Worm (Caenorhabditis elegans) whole organism, L2 larva: ENCODE data around the gene lag-2.

Experiments
- F13H6.1 ChIP-seq: sonication (generic microtip); optimal IDR thresholded peaks from 2 replicates; lab custom pipeline; 2016; ENCODE audit warnings: missing genetic modification characterization, missing compliant biosample characterization
- R02D3.7 ChIP-seq: fragments of 150-350 bp; optimal IDR thresholded peaks from 2 replicates; lab custom pipeline; 2014; ENCODE audit warnings: missing biosample characterization, missing genetic modification characterization
- ZK546.5 ChIP-seq: sonication (generic microtip); optimal IDR thresholded peaks from 2 replicates; lab custom pipeline; 2017; ENCODE audit warnings: missing biosample characterization, missing genetic modification characterization
- alr-1 ChIP-seq: fragments of 150-350 bp; optimal IDR thresholded peaks from 2 replicates; lab custom pipeline; 2014; ENCODE audit warnings: missing biosample characterization, missing genetic modification characterization
- aly-2 ChIP-seq: fragments of 150-350 bp; optimal IDR thresholded peaks from 2 replicates; lab custom pipeline; 2014; ENCODE audit warnings: missing biosample characterization, missing genetic modification characterization
- ama-1 ChIP-seq: fragments of 150-350 bp; optimal IDR thresholded peaks from 2 replicates; lab custom pipeline; 2018; ENCODE audit warnings: inconsistent platforms
- ceh-16 ChIP-seq: fragments of 150-350 bp; optimal IDR thresholded peaks from 2 replicates; lab custom pipeline; 2014; ENCODE audit warnings: missing biosample characterization, missing genetic modification characterization
- ceh-82 ChIP-seq: fragments of 150-350 bp; optimal IDR thresholded peaks from 2 replicates; lab custom pipeline; 2014; ENCODE audit warnings: missing biosample characterization, missing genetic modification characterization
- crh-2 ChIP-seq: sonication (generic microtip); optimal IDR thresholded peaks from 2 replicates; lab custom pipeline; 2017; ENCODE audit warnings: missing biosample characterization, missing genetic modification characterization
- dmd-4 ChIP-seq: sonication (generic microtip); optimal IDR thresholded peaks from 2 replicates; lab custom pipeline; 2017; ENCODE audit warnings: missing biosample characterization, missing genetic modification characterization
- elt-1 ChIP-seq: fragments of 150-350 bp; optimal IDR thresholded peaks from 2 replicates; lab custom pipeline; 2014; ENCODE audit warnings: missing biosample characterization, missing genetic modification characterization
- elt-3 ChIP-seq: sonication (generic microtip); optimal IDR thresholded peaks from 2 replicates; lab custom pipeline; 2017; ENCODE audit warnings: missing biosample characterization, missing genetic modification characterization
- fos-1 ChIP-seq: fragments of 150-350 bp; optimal IDR thresholded peaks from 2 replicates; lab custom pipeline; 2014; ENCODE audit warnings: missing biosample characterization, missing genetic modification characterization
- gmeb-1 ChIP-seq: fragments of 150-350 bp; optimal IDR thresholded peaks from 2 replicates; lab custom pipeline; 2014; ENCODE audit warnings: missing biosample characterization, missing genetic modification characterization
- lin-11 ChIP-seq: fragments of 150-350 bp; sonication (generic microtip); optimal IDR thresholded peaks from 2 replicates; lab custom pipeline; 2014; ENCODE audit warnings: missing biosample characterization, missing genetic modification characterization, inconsistent platforms, mixed read lengths
- lin-39 ChIP-seq: fragments of 150-350 bp; optimal IDR thresholded peaks from 2 replicates; lab custom pipeline; 2014; ENCODE audit warnings: missing biosample characterization, missing genetic modification reagents, missing genetic modification characterization
- mab-5 ChIP-seq: fragments of 150-350 bp; optimal IDR thresholded peaks from 2 replicates; lab custom pipeline; 2014; ENCODE audit warnings: missing biosample characterization, missing genetic modification characterization
- mbf-1 ChIP-seq: sonication (generic microtip); optimal IDR thresholded peaks from 2 replicates; lab custom pipeline; 2017; ENCODE audit warnings: missing biosample characterization, missing genetic modification characterization
- mdl-1 ChIP-seq, 2 experiments: fragments of 150-350 bp in 1 of 2; sonication (generic microtip) in 1 of 2; optimal IDR thresholded peaks; 2 replicates each; lab custom pipeline; 2017; ENCODE audit warnings: missing biosample characterization in 2 of 2, missing genetic modification characterization in 2 of 2
- nhr-10 ChIP-seq: sonication (generic microtip); optimal IDR thresholded peaks from 2 replicates; lab custom pipeline; 2017; ENCODE audit warnings: missing biosample characterization, missing genetic modification characterization
- nhr-11 ChIP-seq: fragments of 150-350 bp; optimal IDR thresholded peaks from 2 replicates; lab custom pipeline; 2014; ENCODE audit warnings: missing biosample characterization, missing genetic modification characterization
- nhr-12 ChIP-seq: fragments of 150-350 bp; optimal IDR thresholded peaks from 2 replicates; lab custom pipeline; 2014; ENCODE audit warnings: missing biosample characterization, missing genetic modification characterization
- nhr-129 ChIP-seq: fragments of 150-350 bp; optimal IDR thresholded peaks from 2 replicates; lab custom pipeline; 2014; ENCODE audit warnings: missing biosample characterization, missing genetic modification characterization
- nhr-21 ChIP-seq: fragments of 150-350 bp; optimal IDR thresholded peaks from 2 replicates; lab custom pipeline; 2014; ENCODE audit warnings: missing biosample characterization, missing genetic modification characterization
- nhr-237 ChIP-seq: fragments of 150-350 bp; optimal IDR thresholded peaks from 2 replicates; lab custom pipeline; 2014; ENCODE audit warnings: missing biosample characterization, missing genetic modification characterization
- peb-1 ChIP-seq: fragments of 150-350 bp; optimal IDR thresholded peaks from 2 replicates; lab custom pipeline; 2014; ENCODE audit warnings: missing biosample characterization, missing genetic modification characterization
- sem-4 ChIP-seq: fragments of 150-350 bp; optimal IDR thresholded peaks from 2 replicates; lab custom pipeline; 2014; ENCODE audit warnings: missing biosample characterization, missing genetic modification reagents, missing genetic modification characterization
- sma-9 ChIP-seq, 2 experiments: fragments of 150-350 bp in 1 of 2; sonication (generic microtip) in 1 of 2; optimal IDR thresholded peaks; 2 replicates each; lab custom pipeline; 2014 to 2016; ENCODE audit warnings: missing genetic modification characterization in 2 of 2, mild to moderate bottlenecking in 1 of 2, missing biosample characterization in 1 of 2, missing compliant biosample characterization in 1 of 2, missing genetic modification reagents in 1 of 2, moderate library complexity in 1 of 2
- unc-39 ChIP-seq: fragments of 150-350 bp; optimal IDR thresholded peaks from 2 replicates; lab custom pipeline; 2014; ENCODE audit warnings: missing biosample characterization, missing genetic modification characterization
- unc-62 ChIP-seq: fragments of 150-350 bp; optimal IDR thresholded peaks from 2 replicates; lab custom pipeline; 2014; ENCODE audit warnings: missing biosample characterization, missing genetic modification reagents, missing genetic modification characterization
- zag-1 ChIP-seq: fragments of 150-350 bp; optimal IDR thresholded peaks from 2 replicates; lab custom pipeline; 2014; ENCODE audit warnings: missing biosample characterization, missing genetic modification characterization
- ztf-1 ChIP-seq: fragments of 200-800 bp; sonication (Bioruptor generic); conservative IDR thresholded peaks from 2 replicates; pipeline ENCODE4 v1.3.6; 2022; ENCODE audit warnings: missing genetic modification characterization, missing compliant biosample characterization
- ztf-11 ChIP-seq: sonication (generic microtip); optimal IDR thresholded peaks from 2 replicates; lab custom pipeline; 2017; ENCODE audit warnings: missing biosample characterization, missing genetic modification characterization
- ztf-4 ChIP-seq: fragments of 150-350 bp; optimal IDR thresholded peaks from 2 replicates; lab custom pipeline; 2014; ENCODE audit warnings: missing biosample characterization, missing genetic modification characterization

Gene lag-2

ce11 chrV:3146932-3147331 lies 41.2 kb upstream of the lag-2 start, which contains the start of gene srab-11:
TSS of gene srab-11 (minus strand) at chrV:3147032.
- no peak for TF ChIP-seq nhr-12 (tag; lab: Kevin White, UChicago)
- no peak for TF ChIP-seq gmeb-1 (tag; lab: Kevin White, UChicago)
- TF ChIP-seq ztf-4 = no peak
- no peak for TF ChIP-seq alr-1 (tag; lab: Kevin White, UChicago)
- no peak for TF ChIP-seq dmd-4
- no peak for TF ChIP-seq nhr-21 (tag; lab: Kevin White, UChicago)
- TF ChIP-seq ztf-11 (tag; lab: Kevin White, UChicago) = no peak
- TF ChIP-seq aly-2 (tag; lab: Kevin White, UChicago) = no peak
- no peak for TF ChIP-seq ama-1 (lab: Kevin White, UChicago)
- no peak for TF ChIP-seq elt-1 (tag; lab: Kevin White, UChicago)
- TF ChIP-seq mab-5 (tag; lab: Kevin White, UChicago) = no peak
- no peak for TF ChIP-seq lin-39 (tag; lab: Kevin White, UChicago)
- no peak for TF ChIP-seq nhr-10 (tag; lab: Kevin White, UChicago)
- TF ChIP-seq F13H6.1 (tag; lab: Kevin White, UChicago) = no peak
- TF ChIP-seq nhr-11 = no peak
- no peak for TF ChIP-seq fos-1 (tag; lab: Kevin White, UChicago)
- TF ChIP-seq ztf-1 (GFP tag; lab: Robert Waterston, UW) = no peak
- no peak for TF ChIP-seq elt-3
- TF ChIP-seq unc-62 (GFP tag; lab: Kevin White, UChicago) = no peak

- TF ChIP-seq R02D3.7 = no peak
- no peak for TF ChIP-seq unc-39 (tag; lab: Kevin White, UChicago)
- TF ChIP-seq fos-1 (tag; lab: Kevin White, UChicago) = no peak
- no peak for TF ChIP-seq mab-5 (tag; lab: Kevin White, UChicago)
- no peak for TF ChIP-seq ZK546.5
- no peak for TF ChIP-seq mbf-1
- TF ChIP-seq ztf-4 = no peak
- no peak for TF ChIP-seq zag-1 (tag; lab: Kevin White, UChicago)
- no peak for TF ChIP-seq mdl-1 (tag; optimal IDR thresholded peaks at IDR 0.05; lab: Kevin White, UChicago)
- TF ChIP-seq nhr-129 = no peak
- TF ChIP-seq peb-1 (tag; lab: Kevin White, UChicago) = no peak
- no peak for TF ChIP-seq lin-11
- TF ChIP-seq crh-2 (tag; lab: Kevin White, UChicago) = no peak
- TF ChIP-seq nhr-237 (tag; lab: Kevin White, UChicago) = no peak
- TF ChIP-seq nhr-11 = no peak
- no peak for TF ChIP-seq unc-62 (GFP tag; lab: Kevin White, UChicago)
- TF ChIP-seq F13H6.1 (tag; lab: Kevin White, UChicago) = no peak
- no peak for TF ChIP-seq sem-4
- no peak for TF ChIP-seq ceh-82 (tag; lab: Kevin White, UChicago)
Measured at ce11 chrV:3149910-3150428, 38.2 kb upstream of the lag-2 start.

- TF ChIP-seq unc-62 (GFP tag; lab: Kevin White, UChicago) (no peak), crh-2 (tag; lab: Kevin White, UChicago) (no peak), ama-1 (lab: Kevin White, UChicago) (no peak)
- TF ChIP-seq, all 48 proteins: peak for 0
Measured at ce11 chrV:3151862-3152261, 36.3 kb upstream of the lag-2 start, which contains the start of gene srab-6. TSS of gene srab-6 (minus strand) at chrV:3151962.

ce11 chrV:3155072-3155471 lies 33.1 kb upstream of the lag-2 start, which contains the start of gene srab-7:
TSS of gene srab-7 (minus strand) at chrV:3155172.
- TF ChIP-seq sma-9 (GFP tag; optimal IDR thresholded peaks at IDR 0.05; lab: Kevin White, UChicago) (no peak), sma-9 (tag; optimal IDR thresholded peaks at IDR 0.05; lab: Kevin White, UChicago) (no peak), zag-1 (tag; lab: Kevin White, UChicago) (no peak), ama-1 (lab: Kevin White, UChicago) (no peak), lin-11 (no peak)
- TF ChIP-seq, all 48 proteins: peak for 0

- TF ChIP-seq ceh-16 (tag; lab: Kevin White, UChicago) = no peak
- no peak for TF ChIP-seq elt-3
Measured at ce11 chrV:3156786-3157185, 31.4 kb upstream of the lag-2 start, which contains the start of gene exh-1. TSS of gene exh-1 (plus strand) at chrV:3157086.
